Worm (Caenorhabditis elegans) whole organism, L3 larva: ENCODE data around the gene tag-196.

Experiments used
- ceh-16 ChIP-seq: sonication (generic microtip); optimal IDR thresholded peaks from 2 replicates; lab custom pipeline; 2017; ENCODE audit warnings: missing biosample characterization, missing genetic modification characterization
- fkh-10 ChIP-seq: sonication (generic microtip); optimal IDR thresholded peaks from 2 replicates; lab custom pipeline; 2017; ENCODE audit warnings: missing biosample characterization, missing genetic modification reagents, missing genetic modification characterization
- nfya-1 ChIP-seq: sonication (generic microtip); optimal IDR thresholded peaks from 2 replicates; lab custom pipeline; 2017; ENCODE audit warnings: missing genetic modification characterization, mild to moderate bottlenecking, missing compliant biosample characterization, antibody characterized with exemption, moderate library complexity; ENCODE audit not compliant: insufficient read depth
- pha-4 ChIP-seq: fragments of 150-350 bp; optimal IDR thresholded peaks from 2 replicates; lab custom pipeline; 2014; ENCODE audit warnings: missing biosample characterization, missing genetic modification reagents, missing genetic modification characterization
- tbx-2 ChIP-seq: sonication (generic microtip); optimal IDR thresholded peaks from 2 replicates; lab custom pipeline; 2016; ENCODE audit warnings: mild to moderate bottlenecking, missing genetic modification characterization, missing compliant biosample characterization

- TF ChIP-seq tbx-2 (tag; lab: Kevin White, UChicago) (no peak), nfya-1 (tag; lab: Kevin White, UChicago) (no peak), pha-4 (tag; lab: Kevin White, UChicago) (no peak), ceh-16 (tag; lab: Kevin White, UChicago) (no peak), fkh-10 (GFP tag; lab: Kevin White, UChicago) (no peak)
These were observed 42.3 kb upstream of the tag-196 start, which contains the start of gene acr-15 for ce11 chrV:8552460-8552859.
